Worm (Caenorhabditis elegans): ENCODE results near the gene F07C3.16.

ce11 chrV:9305116-9305515 lies 47.7 kb upstream of the F07C3.16 start, which contains the start of gene F44A2.3:
- TF ChIP-seq tbx-11 (GFP tag; IDR thresholded peaks at IDR 0.05) (no peak), pes-1 (GFP tag; IDR thresholded peaks at IDR 0.05) (no peak), flt-1 (GFP tag; IDR thresholded peaks at IDR 0.05) (no peak), ceh-36 (tag; optimal IDR thresholded peaks at IDR 0.05) (no peak), tra-4 (tag; optimal IDR thresholded peaks at IDR 0.05) (no peak), sea-1 (GFP tag; conservative IDR thresholded peaks at IDR 0.05) (no peak)

Data from whole organism, early embryonic.